Fruit fly (Drosophila melanogaster) whole organism, embryonic: Measurements from ENCODE around the gene smash.

ENCODE experiments used
- Bdp1 ChIP-seq: fragments of 200-800 bp; sonication (Bioruptor generic); optimal IDR thresholded peaks from 3 replicates; lab custom pipeline; 2016; ENCODE audit warnings: missing biosample characterization, missing genetic modification characterization
- Bgb ChIP-seq: fragments of 200-800 bp; sonication (Bioruptor generic); IDR thresholded peaks from 2 replicates; pipeline ENCODE4 v1.3.6; 2022; ENCODE audit warnings: missing biosample characterization, missing genetic modification characterization; ENCODE audit not compliant: partially characterized antibody
- CG10321 ChIP-seq: fragments of 200-800 bp; sonication (Bioruptor generic); IDR thresholded peaks from 2 replicates; pipeline ENCODE4 v1.3.6; 2022; ENCODE audit warnings: missing biosample characterization, missing genetic modification characterization
- CG10366 ChIP-seq: fragments of 200-800 bp; sonication (Bioruptor generic); IDR thresholded peaks from 2 replicates; pipeline ENCODE4 v1.3.6; 2022; ENCODE audit warnings: missing biosample characterization, missing genetic modification characterization
- CG11723 ChIP-seq: fragments of 200-800 bp; sonication (Bioruptor generic); optimal IDR thresholded peaks from 2 replicates; lab custom pipeline; 2017; ENCODE audit warnings: missing biosample characterization, mild to moderate bottlenecking, missing genetic modification characterization
- CG13123 ChIP-seq: fragments of 200-800 bp; sonication (Bioruptor generic); optimal IDR thresholded peaks from 2 replicates; lab custom pipeline; 2016; ENCODE audit warnings: missing biosample characterization, missing genetic modification characterization
- CG13296 ChIP-seq: fragments of 200-800 bp; sonication (Bioruptor generic); optimal IDR thresholded peaks from 3 replicates; lab custom pipeline; 2018; ENCODE audit warnings: missing biosample characterization, mild to moderate bottlenecking, missing genetic modification characterization
- CG15011 ChIP-seq: fragments of 200-800 bp; sonication (Bioruptor generic); optimal IDR thresholded peaks from 3 replicates; lab custom pipeline; 2018; ENCODE audit warnings: missing biosample characterization, mild to moderate bottlenecking, missing genetic modification characterization
- CG1603 ChIP-seq: fragments of 200-800 bp; sonication (Bioruptor generic); optimal IDR thresholded peaks from 2 replicates; lab custom pipeline; 2019; ENCODE audit warnings: missing biosample characterization, mild to moderate bottlenecking, missing genetic modification characterization, moderate library complexity
- CG17328 ChIP-seq: fragments of 200-800 bp; sonication (Bioruptor generic); IDR thresholded peaks from 2 replicates; pipeline ENCODE4 v1.3.6; 2022; ENCODE audit warnings: missing biosample characterization, missing genetic modification characterization
- CG17568 ChIP-seq: fragments of 200-800 bp; sonication (Bioruptor generic); optimal IDR thresholded peaks from 2 replicates; lab custom pipeline; 2018; ENCODE audit warnings: missing biosample characterization, mild to moderate bottlenecking, missing genetic modification characterization, moderate library complexity
- CG2129 ChIP-seq: fragments of 200-800 bp; sonication (Bioruptor generic); IDR thresholded peaks from 2 replicates; pipeline ENCODE4 v1.3.6; 2022; ENCODE audit warnings: missing biosample characterization, missing genetic modification characterization; ENCODE audit not compliant: partially characterized antibody
- CG42726 ChIP-seq: fragments of 200-800 bp; sonication (Bioruptor generic); IDR thresholded peaks from 2 replicates; pipeline ENCODE4 v1.3.6; 2022; ENCODE audit warnings: missing biosample characterization, missing genetic modification characterization; ENCODE audit not compliant: partially characterized antibody
- CG43689 ChIP-seq: fragments of 200-800 bp; sonication (Bioruptor generic); IDR thresholded peaks from 2 replicates; pipeline ENCODE4 v1.3.6; 2022; ENCODE audit warnings: missing biosample characterization, missing genetic modification characterization
- CG6272 ChIP-seq: fragments of 200-800 bp; sonication (Bioruptor generic); IDR thresholded peaks from 2 replicates; pipeline ENCODE4 v1.3.6; 2022; ENCODE audit warnings: missing biosample characterization, missing genetic modification characterization
- CG6854 ChIP-seq: fragments of 200-800 bp; sonication (Bioruptor generic); optimal IDR thresholded peaks from 3 replicates; lab custom pipeline; 2017; ENCODE audit warnings: missing biosample characterization, mild to moderate bottlenecking, missing genetic modification characterization
- CG7372 ChIP-seq: fragments of 200-800 bp; sonication (Bioruptor generic); IDR thresholded peaks from 2 replicates; pipeline ENCODE4 v1.3.6; 2022; ENCODE audit warnings: missing biosample characterization, missing genetic modification characterization
- CG9437 ChIP-seq: fragments of 200-800 bp; sonication (Bioruptor generic); optimal IDR thresholded peaks from 2 replicates; lab custom pipeline; 2018; ENCODE audit warnings: missing biosample characterization, mild to moderate bottlenecking, missing genetic modification characterization
- Doc3 ChIP-seq: fragments of 200-800 bp; sonication (Bioruptor generic); IDR thresholded peaks from 3 replicates; pipeline ENCODE4 v1.3.6; 2022; ENCODE audit warnings: missing biosample characterization, missing genetic modification characterization; ENCODE audit not compliant: partially characterized antibody
- Ets65A ChIP-seq: fragments of 200-800 bp; sonication (Bioruptor generic); peaks from one replicate; lab custom pipeline; 2016; ENCODE audit warnings: missing biosample characterization, missing genetic modification characterization
- Gug ChIP-seq: fragments of 200-800 bp; sonication (Bioruptor generic); IDR thresholded peaks from 4 replicates; pipeline ENCODE4 v1.3.6; 2022; ENCODE audit warnings: missing biosample characterization, missing genetic modification characterization
- HLH4C ChIP-seq: fragments of 200-800 bp; sonication (Bioruptor generic); IDR thresholded peaks from 3 replicates; pipeline ENCODE4 v1.3.6; 2022; ENCODE audit warnings: missing biosample characterization, missing genetic modification characterization; ENCODE audit not compliant: partially characterized antibody
- Max ChIP-seq: fragments of 200-800 bp; sonication (Bioruptor generic); optimal IDR thresholded peaks from 2 replicates; lab custom pipeline; 2016; ENCODE audit warnings: missing biosample characterization, mild to moderate bottlenecking, missing genetic modification characterization
- NC2β ChIP-seq: fragments of 200-800 bp; sonication (Bioruptor generic); optimal IDR thresholded peaks from 2 replicates; lab custom pipeline; 2016; ENCODE audit warnings: missing biosample characterization, missing genetic modification characterization
- Nf-YB ChIP-seq: fragments of 200-800 bp; sonication (Bioruptor generic); optimal IDR thresholded peaks from 3 replicates; lab custom pipeline; 2019; ENCODE audit warnings: missing biosample characterization, mild to moderate bottlenecking, missing genetic modification characterization, moderate library complexity
- Poxn ChIP-seq: fragments of 200-800 bp; sonication (Bioruptor generic); IDR thresholded peaks from 2 replicates; pipeline ENCODE4 v1.3.6; 2022; ENCODE audit warnings: missing biosample characterization, missing genetic modification characterization
- Ravus ChIP-seq: fragments of 200-800 bp; sonication (Bioruptor generic); IDR thresholded peaks from 2 replicates; pipeline ENCODE4 v1.3.6; 2022; ENCODE audit warnings: missing biosample characterization, missing genetic modification characterization
- Rx ChIP-seq: fragments of 200-800 bp; sonication (Bioruptor generic); IDR thresholded peaks from 2 replicates; pipeline ENCODE4 v1.3.6; 2022; ENCODE audit warnings: missing biosample characterization, missing genetic modification characterization
- Sry-δ ChIP-seq: fragments of 200-800 bp; sonication (Bioruptor generic); optimal IDR thresholded peaks from 2 replicates; lab custom pipeline; 2016; ENCODE audit warnings: missing biosample characterization, missing genetic modification characterization
- bcd ChIP-seq: fragments of 200-800 bp; sonication (Bioruptor generic); optimal IDR thresholded peaks from 2 replicates; lab custom pipeline; 2017; ENCODE audit warnings: missing biosample characterization, mild to moderate bottlenecking, missing genetic modification characterization
- br ChIP-seq: fragments of >200 bp; optimal IDR thresholded peaks from 2 replicates; lab custom pipeline; 2017
- crp ChIP-seq, 2 experiments: fragments of 200-800 bp; sonication (Bioruptor generic); optimal IDR thresholded peaks; 2 replicates in 1 of 2; 3 replicates in 1 of 2; lab custom pipeline; 2017; ENCODE audit warnings: missing biosample characterization in 2 of 2, missing genetic modification characterization in 2 of 2, mild to moderate bottlenecking in 1 of 2, moderate library complexity in 1 of 2
- dimm ChIP-seq: fragments of 200-800 bp; sonication (Bioruptor generic); IDR thresholded peaks from 2 replicates; pipeline ENCODE4 v1.3.6; 2022; ENCODE audit warnings: missing biosample characterization, missing genetic modification characterization
- dmrt11E ChIP-seq: fragments of 200-800 bp; sonication (Bioruptor generic); optimal IDR thresholded peaks from 3 replicates; lab custom pipeline; 2018; ENCODE audit warnings: missing biosample characterization, mild to moderate bottlenecking, missing genetic modification characterization, moderate library complexity
- esg ChIP-seq: fragments of 200-800 bp; sonication (Bioruptor generic); conservative IDR thresholded peaks from 2 replicates; pipeline ENCODE4 v1.3.6; 2022; ENCODE audit warnings: missing biosample characterization, missing genetic modification characterization
- exex ChIP-seq: fragments of 200-800 bp; sonication (Bioruptor generic); optimal IDR thresholded peaks from 4 replicates; lab custom pipeline; 2018; ENCODE audit warnings: missing biosample characterization, mild to moderate bottlenecking, missing genetic modification characterization, moderate library complexity
- fd64A ChIP-seq: fragments of 200-800 bp; sonication (Bioruptor generic); optimal IDR thresholded peaks from 3 replicates; lab custom pipeline; 2018; ENCODE audit warnings: missing biosample characterization, mild to moderate bottlenecking, missing genetic modification characterization
- hkb ChIP-seq, 2 experiments: fragments of 200-800 bp in 1 of 2; fragments of >200 bp in 1 of 2; sonication (Bioruptor generic) in 1 of 2; IDR thresholded peaks in 1 of 2; optimal IDR thresholded peaks in 1 of 2; 2 replicates each; pipeline versions ENCODE4 v1.3.6 to Lab custom; 2017 to 2022; ENCODE audit warnings: missing biosample characterization in 1 of 2, missing genetic modification characterization in 1 of 2
- hth ChIP-seq: fragments of >200 bp; optimal IDR thresholded peaks from 2 replicates; lab custom pipeline; 2017; ENCODE audit warnings: inconsistent platforms
- jigr1 ChIP-seq: fragments of 200-800 bp; sonication (Bioruptor generic); IDR thresholded peaks from 3 replicates; pipeline ENCODE4 v1.3.6; 2022; ENCODE audit warnings: missing biosample characterization, missing genetic modification characterization
- lbe ChIP-seq: fragments of 200-800 bp; sonication (Bioruptor generic); optimal IDR thresholded peaks from 2 replicates; lab custom pipeline; 2016; ENCODE audit warnings: missing biosample characterization, mild to moderate bottlenecking, missing genetic modification characterization
- lov ChIP-seq, 2 experiments: fragments of 200-800 bp in 1 of 2; fragments of >200 bp in 1 of 2; sonication (Bioruptor generic) in 1 of 2; IDR thresholded peaks in 1 of 2; optimal IDR thresholded peaks in 1 of 2; 2 replicates in 1 of 2; 3 replicates in 1 of 2; pipeline versions ENCODE4 v1.3.6 to Lab custom; 2017 to 2022; ENCODE audit warnings: missing biosample characterization in 1 of 2, missing genetic modification characterization in 1 of 2
- maf-S ChIP-seq: fragments of 200-800 bp; sonication (Bioruptor generic); optimal IDR thresholded peaks from 2 replicates; lab custom pipeline; 2016; ENCODE audit warnings: missing biosample characterization, missing genetic modification characterization
- nom ChIP-seq: fragments of 200-800 bp; sonication (Bioruptor generic); optimal IDR thresholded peaks from 2 replicates; lab custom pipeline; 2017; ENCODE audit warnings: missing biosample characterization, missing genetic modification characterization, mild to moderate bottlenecking, moderate library complexity, missing genetic modification reagents
- ranshi ChIP-seq: fragments of 200-800 bp; sonication (Bioruptor generic); IDR thresholded peaks from 2 replicates; pipeline ENCODE4 v1.3.6; 2022; ENCODE audit warnings: missing biosample characterization, missing genetic modification characterization
- so ChIP-seq: fragments of 200-800 bp; sonication (Bioruptor generic); IDR thresholded peaks from 3 replicates; pipeline ENCODE4 v1.3.6; 2022; ENCODE audit warnings: missing biosample characterization, missing genetic modification characterization
- tin ChIP-seq: fragments of 200-800 bp; sonication (Bioruptor generic); optimal IDR thresholded peaks from 3 replicates; lab custom pipeline; 2016; ENCODE audit warnings: missing biosample characterization, missing genetic modification characterization
- trem ChIP-seq: fragments of 200-800 bp; optimal IDR thresholded peaks from 3 replicates; lab custom pipeline; 2019; ENCODE audit warnings: missing biosample characterization, mild to moderate bottlenecking, missing genetic modification characterization, moderate library complexity
- zfh1 ChIP-seq: fragments of 200-800 bp; sonication (Bioruptor generic); IDR thresholded peaks from 3 replicates; pipeline ENCODE4 v1.3.6; 2022; ENCODE audit warnings: missing biosample characterization, missing genetic modification characterization
- zfh2 ChIP-seq: fragments of 200-800 bp; sonication (Bioruptor generic); optimal IDR thresholded peaks from 2 replicates; lab custom pipeline; 2016; ENCODE audit warnings: missing biosample characterization, missing genetic modification characterization

smash gene

dm6 chr3R:4663068-4663467 is 3.7 kb downstream of the smash start (continued):
- TF ChIP-seq zfh1 = peak; percentile 93
- no peak for TF ChIP-seq lbe (GFP tag; lab: Kevin White, UChicago)
- no peak for TF ChIP-seq hth
- TF ChIP-seq ranshi (GFP tag; lab: Robert Waterston, UW) = peak; percentile 77
- peak; percentile 14; the same call in 1 of the 2 replicates for TF ChIP-seq Ravus (GFP tag; lab: Robert Waterston, UW)
- no peak for TF ChIP-seq Bdp1 (GFP tag; lab: Kevin White, UChicago)
- TF ChIP-seq Bgb = no peak
- no peak for TF ChIP-seq hkb (optimal IDR thresholded peaks at IDR 0.05; lab: Kevin White, UChicago)
- peak; percentile 89 for TF ChIP-seq hkb (GFP tag; IDR thresholded peaks at IDR 0.05; lab: Robert Waterston, UW)
- peak; percentile 78 for TF ChIP-seq CG10366 (GFP tag; lab: Robert Waterston, UW)
- TF ChIP-seq CG13296 (GFP tag; lab: Kevin White, UChicago) = peak; percentile 56
- no peak for TF ChIP-seq CG11723
- peak; percentile 40 for TF ChIP-seq maf-S (GFP tag; lab: Kevin White, UChicago)
- peak; percentile 72 for TF ChIP-seq Rx (GFP tag; lab: Robert Waterston, UW)
- no peak for TF ChIP-seq CG10321
- TF ChIP-seq nom (GFP tag; lab: Kevin White, UChicago) = no peak
- peak; percentile 50; the same call in 1 of the 2 replicates for TF ChIP-seq CG6272 (GFP tag; lab: Robert Waterston, UW)
- no peak for TF ChIP-seq CG2129 (GFP tag; lab: Robert Waterston, UW)
- no peak; the same call in 2 of the 3 replicates for TF ChIP-seq jigr1 (GFP tag; lab: Robert Waterston, UW)
- no peak for TF ChIP-seq Doc3 (GFP tag; lab: Robert Waterston, UW)
- TF ChIP-seq NC2β = peak; percentile 87
- no peak for TF ChIP-seq CG13123 (GFP tag; lab: Kevin White, UChicago)
- TF ChIP-seq HLH4C (GFP tag; lab: Robert Waterston, UW) = no peak
- peak; percentile 75 for TF ChIP-seq esg (GFP tag; lab: Robert Waterston, UW)
- TF ChIP-seq Ets65A = peak; percentile 95
- TF ChIP-seq crp (GFP tag; optimal IDR thresholded peaks at IDR 0.05; lab: Kevin White, UChicago) = peak in 1 of 2 experiments; percentile 13
- peak; percentile 84 for TF ChIP-seq CG17328
- peak; percentile 34; the same call in 1 of the 3 replicates for TF ChIP-seq so (GFP tag; lab: Robert Waterston, UW)
- peak; percentile 88 for TF ChIP-seq tin (GFP tag; lab: Kevin White, UChicago)
- TF ChIP-seq CG9437 (GFP tag; lab: Kevin White, UChicago) = peak; percentile 41
- no peak for TF ChIP-seq lov (optimal IDR thresholded peaks at IDR 0.05; lab: Kevin White, UChicago)
- peak; percentile 91 for TF ChIP-seq lov (GFP tag; IDR thresholded peaks at IDR 0.05; lab: Robert Waterston, UW)
- no peak for TF ChIP-seq dimm (GFP tag; lab: Robert Waterston, UW)
- TF ChIP-seq trem (tag; lab: Kevin White, UChicago) = peak; percentile 92
- peak; percentile 20 for TF ChIP-seq Nf-YB (GFP tag; lab: Kevin White, UChicago)
- TF ChIP-seq bcd (GFP tag; lab: Kevin White, UChicago) = peak; percentile 81
- TF ChIP-seq exex (tag; lab: Kevin White, UChicago) = peak; percentile 20
- TF ChIP-seq CG7372 (GFP tag; lab: Robert Waterston, UW) = peak; percentile 75
- peak; percentile 78 for TF ChIP-seq Max
- TF ChIP-seq CG15011 (GFP tag; lab: Kevin White, UChicago) = peak; percentile 62
- TF ChIP-seq Sry-δ (GFP tag; lab: Kevin White, UChicago) = peak; percentile 33
- peak; percentile 49 for TF ChIP-seq CG6854 (GFP tag; lab: Kevin White, UChicago)
- peak; percentile 10 for TF ChIP-seq fd64A (GFP tag; lab: Kevin White, UChicago)
- no peak for TF ChIP-seq CG42726
- TF ChIP-seq CG17568 (GFP tag; lab: Kevin White, UChicago) = peak; percentile 54
- no peak for TF ChIP-seq Poxn (GFP tag; lab: Robert Waterston, UW)
- no peak for TF ChIP-seq br (lab: Kevin White, UChicago)
- peak; percentile 50; the same call in 1 of the 2 replicates for TF ChIP-seq CG43689
- no peak for TF ChIP-seq zfh2
- TF ChIP-seq Gug (GFP tag; lab: Robert Waterston, UW) = peak; percentile 69; the same call in 3 of the 4 replicates
- peak; percentile 72 for TF ChIP-seq CG1603 (tag; lab: Kevin White, UChicago)
- TF ChIP-seq dmrt11E (tag; lab: Kevin White, UChicago) = peak; percentile 78
